Worm (Caenorhabditis elegans) whole organism, L4 larva: Measurements from ENCODE around the gene wbp-2.
A peak's percentile ranks its signal among the peaks of the same experiment; 100 is the strongest.

Source experiments
- T26A8.4 ChIP-seq: fragments of 200-800 bp; sonication (Bioruptor generic); IDR thresholded peaks from 2 replicates; pipeline ENCODE4 v1.3.6; 2022; ENCODE audit warnings: missing genetic modification characterization, missing compliant biosample characterization
- Y48G9A.11 ChIP-seq: fragments of 200-800 bp; sonication (Bioruptor generic); IDR thresholded peaks from 2 replicates; pipeline ENCODE4 v1.3.6; 2022; ENCODE audit warnings: missing genetic modification reagents, missing genetic modification characterization, missing compliant biosample characterization
- aha-1 ChIP-seq: fragments of 150-350 bp; peaks from one replicate; lab custom pipeline; 2014; ENCODE audit warnings: missing biosample characterization, missing genetic modification characterization
- ceh-20 ChIP-seq: fragments of 200-800 bp; sonication (Bioruptor generic); IDR thresholded peaks from 2 replicates; pipeline ENCODE4 v1.3.6; 2022; ENCODE audit warnings: missing genetic modification reagents, missing genetic modification characterization, missing compliant biosample characterization
- ctbp-1 ChIP-seq: fragments of 200-800 bp; sonication (Bioruptor generic); IDR thresholded peaks from 2 replicates; pipeline ENCODE4 v1.3.6; 2022; ENCODE audit warnings: missing genetic modification reagents, missing genetic modification characterization, missing compliant biosample characterization
- daf-12 ChIP-seq: fragments of 150-350 bp; optimal IDR thresholded peaks from 2 replicates; lab custom pipeline; 2014; ENCODE audit warnings: missing biosample characterization, missing genetic modification reagents, missing genetic modification characterization
- daf-16 ChIP-seq, 3 experiments: sonication (generic microtip); optimal IDR thresholded peaks; 2 replicates each; lab custom pipeline; 2016 to 2017; ENCODE audit warnings: missing genetic modification characterization in 3 of 3, missing genetic modification reagents in 3 of 3, mild to moderate bottlenecking in 2 of 3, missing compliant biosample characterization in 2 of 3, missing biosample characterization in 1 of 3, moderate library complexity in 1 of 3
- daf-19 ChIP-seq: fragments of 200-800 bp; sonication (Bioruptor generic); conservative IDR thresholded peaks from 2 replicates; pipeline ENCODE4 v1.3.6; 2022; ENCODE audit warnings: missing genetic modification characterization, missing compliant biosample characterization
- dpl-1 ChIP-seq: fragments of 150-350 bp; optimal IDR thresholded peaks from 2 replicates; lab custom pipeline; 2014; ENCODE audit warnings: missing biosample characterization, missing genetic modification reagents, missing genetic modification characterization
- duxl-1 ChIP-seq: sonication (generic microtip); optimal IDR thresholded peaks from 2 replicates; lab custom pipeline; 2016; ENCODE audit warnings: mild to moderate bottlenecking, missing genetic modification characterization, moderate library complexity, missing compliant biosample characterization; ENCODE audit not compliant: poor library complexity
- egl-27 ChIP-seq: sonication (generic microtip); optimal IDR thresholded peaks from 3 replicates; lab custom pipeline; 2017; ENCODE audit warnings: missing biosample characterization, missing genetic modification reagents, missing genetic modification characterization
- egl-43 ChIP-seq: fragments of 200-800 bp; sonication (Bioruptor generic); IDR thresholded peaks from 2 replicates; pipeline ENCODE4 v1.3.6; 2022; ENCODE audit warnings: missing genetic modification reagents, missing genetic modification characterization, missing compliant biosample characterization
- fos-1 ChIP-seq: fragments of 150-350 bp; optimal IDR thresholded peaks from 2 replicates; lab custom pipeline; 2014; ENCODE audit warnings: missing biosample characterization, missing genetic modification characterization
- gei-8 ChIP-seq: fragments of 200-800 bp; sonication (Bioruptor generic); optimal IDR thresholded peaks from 2 replicates; lab custom pipeline; 2018; ENCODE audit warnings: mild to moderate bottlenecking, missing genetic modification characterization, missing compliant biosample characterization
- hmg-1.1 ChIP-seq: fragments of 200-800 bp; sonication (Bioruptor generic); IDR thresholded peaks from 2 replicates; pipeline ENCODE4 v1.3.6; 2022; ENCODE audit warnings: missing genetic modification reagents, missing genetic modification characterization, missing compliant biosample characterization
- lim-7 ChIP-seq: fragments of 200-800 bp; sonication (Bioruptor generic); IDR thresholded peaks from 2 replicates; pipeline ENCODE4 v1.3.6; 2022; ENCODE audit warnings: missing genetic modification characterization, missing compliant biosample characterization
- lin-1 ChIP-seq: fragments of 200-800 bp; sonication (Bioruptor generic); IDR thresholded peaks from 2 replicates; pipeline ENCODE4 v1.3.6; 2022; ENCODE audit warnings: missing genetic modification reagents, missing genetic modification characterization, missing compliant biosample characterization
- lin-15B ChIP-seq: fragments of 150-350 bp; sonication (generic microtip); optimal IDR thresholded peaks from 3 replicates; lab custom pipeline; 2014; ENCODE audit warnings: missing biosample characterization, missing genetic modification characterization
- lin-29 ChIP-seq: fragments of 200-800 bp; sonication (Bioruptor generic); IDR thresholded peaks from 2 replicates; pipeline ENCODE4 v1.3.6; 2022; ENCODE audit warnings: missing genetic modification reagents, missing genetic modification characterization, missing compliant biosample characterization
- lin-38 ChIP-seq: fragments of 200-800 bp; sonication (Bioruptor generic); IDR thresholded peaks from 2 replicates; pipeline ENCODE4 v1.3.6; 2022; ENCODE audit warnings: missing genetic modification reagents, missing genetic modification characterization, missing compliant biosample characterization
- lin-39 ChIP-seq: fragments of 150-350 bp; optimal IDR thresholded peaks from 2 replicates; lab custom pipeline; 2014; ENCODE audit warnings: missing biosample characterization, missing genetic modification reagents, missing genetic modification characterization
- madf-9 ChIP-seq: fragments of 200-800 bp; sonication (Bioruptor generic); conservative IDR thresholded peaks from 2 replicates; pipeline ENCODE4 v1.3.6; 2022; ENCODE audit warnings: missing genetic modification reagents, missing genetic modification characterization, missing compliant biosample characterization
- mdl-1 ChIP-seq, 2 experiments: fragments of 150-350 bp in 1 of 2; sonication (generic microtip) in 1 of 2; optimal IDR thresholded peaks; 2 replicates each; lab custom pipeline; 2014 to 2017; ENCODE audit warnings: missing biosample characterization in 2 of 2, missing genetic modification characterization in 2 of 2
- mdt-29 ChIP-seq: fragments of 200-800 bp; sonication (Bioruptor generic); IDR thresholded peaks from 2 replicates; pipeline ENCODE4 v1.3.6; 2022; ENCODE audit warnings: missing genetic modification reagents, missing genetic modification characterization, missing compliant biosample characterization
- mep-1 ChIP-seq: fragments of 150-350 bp; sonication (generic microtip); optimal IDR thresholded peaks from 3 replicates; lab custom pipeline; 2014; ENCODE audit warnings: missing biosample characterization, missing genetic modification characterization
- mes-2 ChIP-seq: sonication (generic microtip); optimal IDR thresholded peaks from 2 replicates; lab custom pipeline; 2016; ENCODE audit warnings: missing genotype, mild to moderate bottlenecking, missing genetic modification characterization, missing compliant biosample characterization; ENCODE audit not compliant: poor library complexity, severe bottlenecking
- mxl-2 ChIP-seq: fragments of 200-800 bp; sonication (Bioruptor generic); conservative IDR thresholded peaks from 2 replicates; pipeline ENCODE4 v1.3.6; 2022; ENCODE audit warnings: missing genetic modification reagents, missing genetic modification characterization, missing compliant biosample characterization
- nhr-10 ChIP-seq: fragments of 150-350 bp; optimal IDR thresholded peaks from 2 replicates; lab custom pipeline; 2014; ENCODE audit warnings: missing biosample characterization, missing genetic modification characterization
- nhr-102 ChIP-seq: sonication (generic microtip); optimal IDR thresholded peaks from 2 replicates; lab custom pipeline; 2016; ENCODE audit warnings: mild to moderate bottlenecking, missing genetic modification characterization, moderate library complexity, missing compliant biosample characterization
- nhr-11 ChIP-seq: fragments of 150-350 bp; optimal IDR thresholded peaks from 2 replicates; lab custom pipeline; 2014; ENCODE audit warnings: missing biosample characterization, missing genetic modification characterization
- nhr-111 ChIP-seq: fragments of 200-800 bp; sonication (Bioruptor generic); optimal IDR thresholded peaks from 2 replicates; lab custom pipeline; 2018; ENCODE audit warnings: mild to moderate bottlenecking, missing genetic modification characterization, missing compliant biosample characterization
- nhr-41 ChIP-seq: fragments of 200-800 bp; sonication (Bioruptor generic); IDR thresholded peaks from 2 replicates; pipeline ENCODE4 v1.3.6; 2022; ENCODE audit warnings: missing genetic modification reagents, missing genetic modification characterization, missing compliant biosample characterization
- nhr-76 ChIP-seq: fragments of 150-350 bp; optimal IDR thresholded peaks from 2 replicates; lab custom pipeline; 2014; ENCODE audit warnings: missing biosample characterization, missing genetic modification characterization
- nhr-77 ChIP-seq: fragments of 150-350 bp; optimal IDR thresholded peaks from 2 replicates; lab custom pipeline; 2014; ENCODE audit warnings: missing biosample characterization, missing genetic modification characterization
- pha-4 ChIP-seq, 2 experiments: fragments of 150-350 bp in 1 of 2; fragments of 200-800 bp in 1 of 2; sonication (Bioruptor generic) in 1 of 2; IDR thresholded peaks in 1 of 2; optimal IDR thresholded peaks in 1 of 2; 2 replicates each; pipeline versions ENCODE4 v1.3.6 to Lab custom; 2014 to 2022; ENCODE audit warnings: missing genetic modification characterization in 2 of 2, missing genetic modification reagents in 2 of 2, missing biosample characterization in 1 of 2, missing compliant biosample characterization in 1 of 2
- pqm-1 ChIP-seq: sonication (generic microtip); optimal IDR thresholded peaks from 2 replicates; lab custom pipeline; 2017; ENCODE audit warnings: missing biosample characterization, missing genetic modification characterization
- rbr-2 ChIP-seq: sonication (generic microtip); optimal IDR thresholded peaks from 2 replicates; lab custom pipeline; 2016; ENCODE audit warnings: missing genotype, missing genetic modification characterization, missing compliant biosample characterization
- saeg-2 ChIP-seq: fragments of 200-800 bp; sonication (Bioruptor generic); IDR thresholded peaks from 2 replicates; pipeline ENCODE4 v1.3.6; 2022; ENCODE audit warnings: missing genetic modification reagents, missing genetic modification characterization, missing compliant biosample characterization
- set-16 ChIP-seq: fragments of 200-800 bp; sonication (Bioruptor generic); IDR thresholded peaks from 2 replicates; pipeline ENCODE4 v1.3.6; 2022; ENCODE audit warnings: missing genetic modification reagents, missing genetic modification characterization, missing compliant biosample characterization
- snpc-4 ChIP-seq: fragments of 150-350 bp; optimal IDR thresholded peaks from 2 replicates; lab custom pipeline; 2014; ENCODE audit warnings: missing biosample characterization, missing genetic modification characterization
- spr-3 ChIP-seq: fragments of 200-800 bp; sonication (Bioruptor generic); optimal IDR thresholded peaks from 2 replicates; lab custom pipeline; 2018; ENCODE audit warnings: mild to moderate bottlenecking, missing genetic modification characterization, missing compliant biosample characterization
- tra-1 ChIP-seq: fragments of 200-800 bp; sonication (Bioruptor generic); IDR thresholded peaks from 2 replicates; pipeline ENCODE4 v1.3.6; 2022; ENCODE audit warnings: missing genetic modification reagents, missing genetic modification characterization, missing compliant biosample characterization
- unc-62 ChIP-seq, 3 experiments: fragments of 150-350 bp in 1 of 3; sonication (generic microtip); optimal IDR thresholded peaks in 2 of 3; peaks in 1 of 3; 1 replicate in 1 of 3; 2 replicates in 2 of 3; lab custom pipeline; 2014 to 2017; ENCODE audit warnings: missing biosample characterization in 3 of 3, missing genetic modification characterization in 3 of 3, missing genetic modification reagents in 3 of 3, missing genotype in 1 of 3
- zfp-3 ChIP-seq: fragments of 200-800 bp; sonication (Bioruptor generic); conservative IDR thresholded peaks from 2 replicates; pipeline ENCODE4 v1.3.6; 2022; ENCODE audit warnings: missing genetic modification reagents, missing genetic modification characterization, missing compliant biosample characterization
- zip-2 ChIP-seq: fragments of 150-350 bp; optimal IDR thresholded peaks from 2 replicates; lab custom pipeline; 2014; ENCODE audit warnings: missing biosample characterization, missing genetic modification characterization
- ztf-7 ChIP-seq: fragments of 150-350 bp; optimal IDR thresholded peaks from 2 replicates; lab custom pipeline; 2014; ENCODE audit warnings: missing biosample characterization, missing genetic modification characterization

The wbp-2 gene

DNA sequence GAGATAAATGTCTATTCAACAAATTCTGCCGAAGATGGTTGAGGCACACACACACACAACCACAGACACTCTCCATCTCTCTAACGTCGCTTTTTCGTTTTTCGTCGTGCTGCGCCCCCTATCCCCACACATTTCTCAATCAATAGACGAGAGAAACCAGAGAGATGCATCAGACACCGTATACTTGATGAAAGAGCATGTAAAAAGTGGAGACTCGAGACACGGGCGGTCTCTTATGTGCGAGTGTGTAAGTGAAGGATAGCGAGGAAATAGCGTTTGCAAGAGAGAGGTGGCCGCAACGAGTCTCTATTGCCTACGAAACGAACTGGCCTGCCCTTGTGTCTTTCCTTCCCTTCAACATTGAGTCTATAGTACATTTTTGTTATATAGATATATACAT is 46.8 kb upstream of the wbp-2 start (continued):
- no peak for TF ChIP-seq nhr-111
- TF ChIP-seq madf-9, result 0 out of 2 replicates have a peak, but pooled peaks have one; percentile 23
- peak; percentile 82 for TF ChIP-seq egl-43 (GFP tag; lab: Robert Waterston, UW)
- TF ChIP-seq daf-12 (tag; lab: Kevin White, UChicago), result no peak
- TF ChIP-seq Y48G9A.11, result no peak
- no peak for TF ChIP-seq lin-29 (GFP tag; lab: Robert Waterston, UW)
- peak; percentile 94 for TF ChIP-seq pqm-1 (tag; lab: Kevin White, UChicago)
- peak; percentile 69 for TF ChIP-seq duxl-1
- peak; percentile 89 for TF ChIP-seq ctbp-1
- peak; percentile 93 for TF ChIP-seq nhr-77 (tag; lab: Kevin White, UChicago)
- peak; percentile 61 for TF ChIP-seq lin-38
- TF ChIP-seq lin-15B (tag; lab: Kevin White, UChicago), result no peak
- TF ChIP-seq fos-1 (tag; lab: Kevin White, UChicago), result peak; percentile 35
- TF ChIP-seq nhr-41, result peak; percentile 76
- peak; percentile 51 for TF ChIP-seq set-16 (GFP tag; lab: Robert Waterston, UW)
- peak; percentile 59 for TF ChIP-seq lin-39 (tag; lab: Kevin White, UChicago)
- TF ChIP-seq gei-8 (GFP tag; lab: Kevin White, UChicago), result peak; percentile 30
- peak; percentile 74 for TF ChIP-seq lin-1 (GFP tag; lab: Robert Waterston, UW)
- peak; percentile 64 for TF ChIP-seq daf-16 (GFP tag; optimal IDR thresholded peaks at IDR 0.05; lab: Kevin White, UChicago)
- TF ChIP-seq daf-16 (tag; optimal IDR thresholded peaks at IDR 0.05; lab: Kevin White, UChicago), result peak; percentile 76
- TF ChIP-seq mes-2, result peak; percentile 83
- 0 out of 2 replicates have a peak, but pooled peaks have one; percentile 12 for TF ChIP-seq daf-19 (GFP tag; lab: Robert Waterston, UW)
- no peak for TF ChIP-seq egl-27 (tag; lab: Kevin White, UChicago)
- TF ChIP-seq snpc-4 (tag; lab: Kevin White, UChicago), result no peak
- peak in 1 of 2 experiments; percentile 98 for TF ChIP-seq unc-62 (GFP tag; optimal IDR thresholded peaks at IDR 0.05 in 1 of 2; lab: Kevin White, UChicago)
- no peak for TF ChIP-seq unc-62 (tag; optimal IDR thresholded peaks at IDR 0.05; lab: Kevin White, UChicago)
- TF ChIP-seq, all 104 proteins: peak for 67

- TF ChIP-seq dpl-1 (GFP tag; lab: Kevin White, UChicago), result peak; percentile 16
- TF ChIP-seq mep-1, result peak; percentile 70
- peak; percentile 78 for TF ChIP-seq nhr-11 (tag; lab: Kevin White, UChicago)
- TF ChIP-seq lin-1 (GFP tag; lab: Robert Waterston, UW), result peak; percentile 71
- peak; percentile 50; the same call in 1 of the 2 replicates for TF ChIP-seq tra-1
- TF ChIP-seq ztf-7 (tag; lab: Kevin White, UChicago), result peak; percentile 14
- TF ChIP-seq rbr-2, result no peak
- TF ChIP-seq zfp-3 (GFP tag; lab: Robert Waterston, UW), result peak; percentile 67; the same call in 1 of the 2 replicates
- peak in 1 of 2 experiments; percentile 99 for TF ChIP-seq unc-62 (GFP tag; optimal IDR thresholded peaks at IDR 0.05 in 1 of 2; lab: Kevin White, UChicago)
- no peak for TF ChIP-seq unc-62 (tag; optimal IDR thresholded peaks at IDR 0.05; lab: Kevin White, UChicago)
- no peak for TF ChIP-seq nhr-76 (tag; lab: Kevin White, UChicago)
- peak; percentile 94 for TF ChIP-seq aha-1
- TF ChIP-seq lin-39 (tag; lab: Kevin White, UChicago), result no peak
- TF ChIP-seq T26A8.4 (GFP tag; lab: Robert Waterston, UW), result peak; percentile 37; the same call in 1 of the 2 replicates
- TF ChIP-seq mdl-1 (tag; optimal IDR thresholded peaks at IDR 0.05; lab: Kevin White, UChicago), result peak; percentile 70 to 96
- peak; percentile 20 for TF ChIP-seq spr-3 (GFP tag; lab: Kevin White, UChicago)
- TF ChIP-seq egl-43 (GFP tag; lab: Robert Waterston, UW), result no peak
- TF ChIP-seq ceh-20 (GFP tag; lab: Robert Waterston, UW), result peak; percentile 18; the same call in 1 of the 2 replicates
- no peak for TF ChIP-seq lim-7 (GFP tag; lab: Robert Waterston, UW)
- peak; percentile 33 for TF ChIP-seq fos-1 (tag; lab: Kevin White, UChicago)
- peak; percentile 67; the same call in 1 of the 2 replicates for TF ChIP-seq saeg-2 (GFP tag; lab: Robert Waterston, UW)
- TF ChIP-seq egl-27 (tag; lab: Kevin White, UChicago), result no peak
- peak; percentile 65 for TF ChIP-seq zip-2
- peak; percentile 59; the same call in 1 of the 2 replicates for TF ChIP-seq pha-4 (GFP tag; IDR thresholded peaks at IDR 0.05; lab: Robert Waterston, UW)
- no peak for TF ChIP-seq pha-4 (tag; optimal IDR thresholded peaks at IDR 0.05; lab: Kevin White, UChicago)
- 0 out of 2 replicates have a peak, but pooled peaks have one; percentile 25 for TF ChIP-seq Y48G9A.11
- peak; percentile 19 for TF ChIP-seq nhr-10 (tag; lab: Kevin White, UChicago)
- no peak for TF ChIP-seq hmg-1.1 (GFP tag; lab: Robert Waterston, UW)
- peak; percentile 53; the same call in 1 of the 2 replicates for TF ChIP-seq mdt-29 (GFP tag; lab: Robert Waterston, UW)
- TF ChIP-seq nhr-102 (tag; lab: Kevin White, UChicago), result peak; percentile 78
- peak; percentile 63; the same call in 1 of the 2 replicates for TF ChIP-seq mxl-2 (GFP tag; lab: Robert Waterston, UW)
Observed at ce11 chrII:9283668-9284357, 45.8 kb upstream of the wbp-2 start.
